Worm (Caenorhabditis elegans) whole organism, L1 larva: ENCODE data around the gene sgk-1.

ENCODE experiments used
- lir-3 ChIP-seq: sonication (generic microtip); optimal IDR thresholded peaks from 2 replicates; lab custom pipeline; 2016; ENCODE audit warnings: mild to moderate bottlenecking, missing genetic modification characterization, moderate library complexity, missing compliant biosample characterization; ENCODE audit not compliant: poor library complexity
- nhr-11 ChIP-seq: fragments of 150-350 bp; optimal IDR thresholded peaks from 2 replicates; lab custom pipeline; 2014; ENCODE audit warnings: missing biosample characterization, missing genetic modification characterization
- pqm-1 ChIP-seq: sonication (generic microtip); optimal IDR thresholded peaks from 3 replicates; lab custom pipeline; 2017; ENCODE audit warnings: missing biosample characterization, missing genetic modification characterization
- unc-130 ChIP-seq: fragments of 150-350 bp; optimal IDR thresholded peaks from 2 replicates; lab custom pipeline; 2017; ENCODE audit warnings: missing biosample characterization, missing genetic modification characterization, inconsistent platforms

- TF ChIP-seq lir-3 (tag; lab: Kevin White, UChicago) (no peak), unc-130 (no peak), pqm-1 (tag; lab: Kevin White, UChicago) (no peak), nhr-11 (tag; lab: Kevin White, UChicago) (no peak)
Measured at ce11 chrX:16209122-16209521, 52.8 kb downstream of the sgk-1 start.
